Fruit fly (Drosophila melanogaster) Kc167 (cell line): Measurements from ENCODE around the gene Arfrp1.
"Not testable (repeated sequence)": the region's sequence is repeated elsewhere in the genome, so short reads cannot be mapped to it uniquely, and the experiment has no call there.

Experiments
- Myc ChIP-seq: fragments of >200 bp; optimal IDR thresholded peaks from 2 replicates; lab custom pipeline; 2017; ENCODE audit warnings: missing external identifiers
- Sin3A ChIP-seq: fragments of >200 bp; optimal IDR thresholded peaks from 2 replicates; lab custom pipeline; 2018; ENCODE audit warnings: missing external identifiers
- h ChIP-seq: fragments of >200 bp; optimal IDR thresholded peaks from 3 replicates; lab custom pipeline; 2018; ENCODE audit warnings: missing external identifiers
- insv ChIP-seq: fragments of >200 bp; optimal IDR thresholded peaks from 3 replicates; lab custom pipeline; 2018; ENCODE audit warnings: missing external identifiers
- psq ChIP-seq: fragments of >200 bp; optimal IDR thresholded peaks from 2 replicates; lab custom pipeline; 2017; ENCODE audit warnings: missing external identifiers
- ttk ChIP-seq: sonication (Bioruptor generic); optimal IDR thresholded peaks from 2 replicates; lab custom pipeline; 2017; ENCODE audit warnings: missing external identifiers

The Arfrp1 gene

DNA sequence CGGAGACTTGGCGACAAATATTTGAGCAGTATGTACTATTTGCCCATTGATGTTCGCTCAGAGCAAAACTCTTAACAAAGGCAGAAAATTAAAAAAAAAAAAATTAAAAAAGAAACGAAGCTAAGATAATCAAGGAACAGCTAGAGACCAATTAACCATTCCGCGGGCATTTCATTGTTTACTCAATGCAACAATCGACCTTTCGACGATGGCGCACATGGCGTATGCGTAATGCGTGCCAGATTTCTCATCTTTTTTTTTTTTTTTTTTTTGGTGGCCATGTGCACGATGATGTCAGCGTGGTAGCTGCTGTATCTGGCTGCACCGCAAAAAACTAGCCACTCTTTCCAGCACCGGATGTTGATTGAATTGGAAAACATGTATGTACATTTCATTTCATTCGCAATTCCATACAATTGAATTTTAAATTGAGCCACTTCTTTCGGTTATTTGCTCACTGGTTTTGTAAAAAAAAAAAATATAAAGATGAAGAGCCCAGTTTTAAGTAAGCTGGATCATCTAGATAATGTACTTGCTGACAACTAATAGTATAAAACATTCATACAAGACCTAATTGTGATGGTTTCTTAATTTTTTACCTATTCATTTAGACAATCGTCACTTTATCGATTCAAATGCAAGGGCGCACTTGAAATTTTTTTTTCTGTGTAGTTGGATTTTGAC lies 31.1 kb upstream of the Arfrp1 start:
- TF ChIP-seq Sin3A (lab: Kevin White, UChicago) (no peak), h (lab: Kevin White, UChicago) (no peak), ttk (no peak), psq (lab: Kevin White, UChicago) (no peak), insv (lab: Kevin White, UChicago) (no peak), Myc (lab: Kevin White, UChicago) (no peak)

- TF ChIP-seq psq (lab: Kevin White, UChicago) = no peak
Measured at dm6 chrX:9077558-9077957, 29.3 kb upstream of the Arfrp1 start.

dm6 chrX:9078263-9078662 lies 28.6 kb upstream of the Arfrp1 start, which contains the start of gene CG44325:
Gene CG44325, minus strand, starts transcription at chrX:9078499.
- TF ChIP-seq ttk = no peak
- no peak for TF ChIP-seq psq (lab: Kevin White, UChicago)
- no peak for TF ChIP-seq h (lab: Kevin White, UChicago)
- TF ChIP-seq Sin3A (lab: Kevin White, UChicago) = no peak
- no peak for TF ChIP-seq Myc (lab: Kevin White, UChicago)
- TF ChIP-seq insv (lab: Kevin White, UChicago) = no peak

DNA sequence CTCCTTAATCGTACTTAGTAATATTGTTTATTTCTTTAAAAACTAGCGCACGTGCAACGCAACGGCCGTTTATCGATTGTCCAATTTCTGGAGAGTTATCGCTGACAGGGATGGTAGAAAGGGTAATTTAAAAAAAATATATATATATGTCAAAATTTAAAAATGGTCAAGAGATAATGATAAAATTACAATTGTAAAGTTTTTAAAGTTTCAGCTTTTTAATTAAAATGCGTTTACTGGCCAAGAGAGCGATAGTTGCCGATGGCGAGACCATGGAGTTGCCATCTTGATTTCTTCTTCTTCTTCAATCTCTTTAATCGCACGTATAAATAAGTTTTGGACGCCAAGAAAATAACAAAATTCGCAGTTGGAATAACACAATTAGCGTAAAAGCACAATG lies 25.9 kb upstream of the Arfrp1 start, which contains the start of the genes CG7246 and HP1b:
Gene CG7246, minus strand, starts transcription at position 96 of the 400 bp plus-strand sequence.
Gene HP1b, plus strand, starts transcription at position 102 of the 400 bp plus-strand sequence.
- TF ChIP-seq insv (lab: Kevin White, UChicago) (no peak), Myc (lab: Kevin White, UChicago) (no peak), ttk (no peak), psq (lab: Kevin White, UChicago) (no peak), Sin3A (lab: Kevin White, UChicago) (no peak), h (lab: Kevin White, UChicago) (no peak)

DNA sequence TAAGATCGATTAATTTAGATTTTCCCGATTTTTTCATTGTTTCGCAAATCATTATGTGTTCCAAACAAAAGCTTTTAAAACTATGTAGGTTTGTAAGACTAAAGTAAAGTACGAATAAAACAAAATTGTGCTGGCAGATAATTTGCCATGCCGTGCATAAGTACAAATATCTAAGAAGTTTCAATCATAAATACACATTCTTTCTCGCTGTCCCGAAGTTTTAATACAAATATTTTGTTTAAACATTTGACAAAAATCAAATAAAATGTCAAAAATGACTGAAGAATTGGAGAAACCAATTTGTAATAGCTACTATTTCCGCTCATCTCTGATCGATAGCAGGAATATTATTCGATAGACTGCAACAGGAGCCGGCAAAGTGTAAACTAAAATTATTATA lies 24.3 kb upstream of the Arfrp1 start, which contains the start of gene APC4:
Gene APC4, plus strand, starts transcription at position 332 of the 400 bp plus-strand sequence.
- no peak for TF ChIP-seq h (lab: Kevin White, UChicago)

DNA sequence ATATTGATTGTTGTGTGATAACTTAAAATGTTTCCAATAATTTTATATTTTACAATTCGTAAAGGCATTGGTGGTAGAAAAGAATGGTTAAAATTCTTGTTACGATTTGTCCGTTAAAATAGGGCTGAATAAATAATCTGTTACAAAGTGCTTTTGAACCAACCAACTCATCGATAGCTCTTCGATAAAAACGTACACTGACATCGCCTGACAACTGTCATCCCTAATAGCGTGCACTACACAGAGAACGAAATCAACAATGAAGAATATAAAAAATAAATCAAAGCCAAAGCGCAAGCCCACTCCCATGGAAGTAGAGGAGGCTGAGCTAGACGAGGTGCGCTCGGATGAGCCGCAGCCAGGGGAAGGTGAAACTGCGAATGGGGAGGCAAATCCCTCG lies 21.1 kb upstream of the Arfrp1 start, which contains the start of gene CG32708:
Gene CG32708, plus strand, starts transcription at position 207 of the 400 bp plus-strand sequence.
- TF ChIP-seq insv (lab: Kevin White, UChicago) = no peak
- no peak for TF ChIP-seq Myc (lab: Kevin White, UChicago)
- TF ChIP-seq Sin3A (lab: Kevin White, UChicago) = no peak
- no peak for TF ChIP-seq h (lab: Kevin White, UChicago)
- TF ChIP-seq ttk = no peak
- TF ChIP-seq psq (lab: Kevin White, UChicago) = no peak

- TF ChIP-seq h, psq, insv (lab: Kevin White, UChicago): not testable (repeated sequence)
Measured at dm6 chrX:9086702-9087179, 20.1 kb upstream of the Arfrp1 start, which contains the start of gene CG32706. Gene CG32706, plus strand, starts transcription at chrX:9087129.

DNA sequence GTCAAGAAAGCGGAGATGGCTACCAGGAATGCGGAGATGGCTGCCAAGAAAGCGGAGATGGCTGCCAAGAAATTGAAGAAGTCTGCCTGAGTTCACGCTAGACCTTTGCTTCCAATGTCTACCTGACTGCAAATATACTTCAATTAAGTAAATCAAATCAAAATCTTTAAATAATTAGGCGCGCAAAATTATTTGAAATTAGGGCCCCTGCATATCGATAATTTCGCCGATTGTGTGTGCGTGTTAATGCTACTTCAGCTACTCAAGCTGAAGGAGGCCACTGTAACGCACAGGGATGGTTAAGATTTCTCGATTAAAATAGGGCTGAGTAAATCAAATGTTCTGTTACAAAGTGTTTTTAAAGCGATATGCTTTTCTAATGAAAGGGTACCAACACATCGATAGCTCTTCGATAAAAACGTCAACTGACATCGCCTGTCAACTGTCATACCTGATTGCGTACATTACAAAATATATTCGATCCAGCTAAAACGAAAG lies 18.9 kb upstream of the Arfrp1 start, which contains the start of gene CG6999:
Gene CG6999, plus strand, starts transcription at position 448 of the 498 bp plus-strand sequence.
- not testable (repeated sequence) for TF ChIP-seq psq (lab: Kevin White, UChicago); h (lab: Kevin White, UChicago); ttk

DNA sequence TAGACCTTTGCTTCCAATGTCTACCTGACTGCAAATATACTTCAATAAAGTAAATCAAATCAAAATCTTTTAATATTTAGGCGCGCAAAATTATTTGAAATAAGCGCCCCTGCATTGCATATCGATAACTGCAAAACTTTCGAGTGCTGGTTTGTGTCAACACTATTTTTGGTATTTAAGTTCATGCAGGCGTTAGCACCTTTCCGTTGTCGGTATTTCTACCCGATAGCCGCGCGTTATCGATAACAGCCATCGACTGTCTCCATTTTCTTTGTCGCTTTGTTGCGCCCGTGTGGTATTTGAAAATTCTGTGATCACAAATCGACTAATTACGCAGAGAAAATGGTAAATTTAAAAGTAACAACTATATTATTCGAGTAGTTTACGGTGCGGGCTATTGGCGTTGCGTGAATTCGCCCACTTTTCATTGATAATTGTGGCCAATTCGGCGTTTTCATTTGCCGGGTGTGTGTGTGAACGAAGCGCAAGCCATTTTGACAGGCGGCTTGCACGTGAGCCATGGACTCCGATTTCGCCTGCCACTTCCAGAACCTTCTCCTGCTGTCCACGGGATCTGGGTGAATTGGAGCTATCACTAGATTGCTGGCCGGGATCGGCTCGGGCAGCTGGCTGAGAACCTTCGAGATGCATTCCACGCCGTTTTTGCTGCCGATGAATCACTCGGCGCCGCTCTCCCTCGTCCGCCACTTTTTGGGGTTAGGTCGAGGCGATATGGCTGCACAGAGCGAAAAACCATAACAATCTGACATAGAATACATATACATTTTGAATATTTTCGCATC lies 17.4 kb upstream of the Arfrp1 start, which contains the start of gene CCT2:
Gene CCT2, plus strand, starts transcription at position 260 of the 803 bp plus-strand sequence.
- no peak for TF ChIP-seq h (lab: Kevin White, UChicago)
- TF ChIP-seq psq (lab: Kevin White, UChicago) = no peak
- no peak for TF ChIP-seq Myc (lab: Kevin White, UChicago)
- no peak for TF ChIP-seq ttk
- TF ChIP-seq insv (lab: Kevin White, UChicago) = no peak
- TF ChIP-seq Sin3A (lab: Kevin White, UChicago) = no peak

DNA sequence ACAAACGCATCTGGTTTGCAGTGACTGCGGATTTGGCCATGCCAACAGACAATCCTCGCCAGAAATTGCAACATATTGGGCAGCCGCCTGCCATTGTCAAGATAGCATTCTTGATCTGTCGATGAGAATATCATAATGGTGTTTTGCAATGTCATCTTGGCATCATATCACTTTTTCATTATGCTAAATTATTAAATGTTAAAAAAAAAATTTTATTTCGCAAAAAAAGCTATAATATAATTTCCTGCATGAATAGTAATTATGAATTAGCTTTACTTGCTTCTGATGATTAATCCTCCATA lies 16.9 kb upstream of the Arfrp1 start:
- TF ChIP-seq ttk = no peak
- TF ChIP-seq Myc (lab: Kevin White, UChicago) = no peak
- no peak for TF ChIP-seq psq (lab: Kevin White, UChicago)
- no peak for TF ChIP-seq h (lab: Kevin White, UChicago)
- TF ChIP-seq insv (lab: Kevin White, UChicago) = no peak

dm6 chrX:9093062-9093461 lies 13.8 kb upstream of the Arfrp1 start:
- no peak for TF ChIP-seq insv (lab: Kevin White, UChicago)
- no peak for TF ChIP-seq psq (lab: Kevin White, UChicago)
- no peak for TF ChIP-seq Sin3A (lab: Kevin White, UChicago)

DNA sequence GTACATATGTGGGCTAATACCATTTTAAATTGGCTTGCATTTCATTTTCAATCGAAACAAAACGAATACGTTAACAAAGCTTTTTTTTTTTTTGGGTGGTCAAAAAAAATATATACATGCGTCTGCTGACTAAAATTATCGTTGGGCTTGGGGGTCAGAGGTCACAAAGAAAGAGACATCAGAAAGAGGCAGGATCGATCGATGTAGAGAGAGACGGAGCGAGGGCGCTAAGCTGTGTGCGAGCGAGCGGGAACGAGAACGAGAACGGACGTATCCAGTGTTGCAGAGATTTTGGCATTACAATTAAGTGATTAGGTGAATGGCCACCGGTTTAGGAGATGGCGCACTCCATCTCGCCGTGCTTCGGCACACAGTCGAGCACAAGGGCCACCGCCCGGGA lies 13.0 kb upstream of the Arfrp1 start:
- TF ChIP-seq psq (lab: Kevin White, UChicago) (no peak), Myc (lab: Kevin White, UChicago) (no peak), insv (lab: Kevin White, UChicago) (no peak), h (lab: Kevin White, UChicago) (no peak), ttk (no peak), Sin3A (lab: Kevin White, UChicago) (no peak)
